Worm (Caenorhabditis elegans) whole organism, L2 larva: ENCODE measurements around the gene D2062.5.
"Not testable (repeated sequence)": the region's sequence is repeated elsewhere in the genome, so short reads cannot be mapped to it uniquely, and the experiment has no call there.

Source experiments
- R02D3.7 ChIP-seq: fragments of 150-350 bp; optimal IDR thresholded peaks from 2 replicates; lab custom pipeline; 2014; ENCODE audit warnings: missing biosample characterization, missing genetic modification characterization
- blmp-1 ChIP-seq: sonication (generic microtip); optimal IDR thresholded peaks from 2 replicates; lab custom pipeline; 2017; ENCODE audit warnings: missing genetic modification characterization, mild to moderate bottlenecking, missing compliant biosample characterization, antibody characterized with exemption, moderate library complexity; ENCODE audit not compliant: insufficient read depth
- egl-27 ChIP-seq: sonication (generic microtip); optimal IDR thresholded peaks from 3 replicates; lab custom pipeline; 2017; ENCODE audit warnings: missing biosample characterization, missing genetic modification reagents, missing genetic modification characterization
- nhr-237 ChIP-seq: fragments of 150-350 bp; optimal IDR thresholded peaks from 2 replicates; lab custom pipeline; 2014; ENCODE audit warnings: missing biosample characterization, missing genetic modification characterization
- unc-62 ChIP-seq: fragments of 150-350 bp; optimal IDR thresholded peaks from 2 replicates; lab custom pipeline; 2014; ENCODE audit warnings: missing biosample characterization, missing genetic modification reagents, missing genetic modification characterization

DNA sequence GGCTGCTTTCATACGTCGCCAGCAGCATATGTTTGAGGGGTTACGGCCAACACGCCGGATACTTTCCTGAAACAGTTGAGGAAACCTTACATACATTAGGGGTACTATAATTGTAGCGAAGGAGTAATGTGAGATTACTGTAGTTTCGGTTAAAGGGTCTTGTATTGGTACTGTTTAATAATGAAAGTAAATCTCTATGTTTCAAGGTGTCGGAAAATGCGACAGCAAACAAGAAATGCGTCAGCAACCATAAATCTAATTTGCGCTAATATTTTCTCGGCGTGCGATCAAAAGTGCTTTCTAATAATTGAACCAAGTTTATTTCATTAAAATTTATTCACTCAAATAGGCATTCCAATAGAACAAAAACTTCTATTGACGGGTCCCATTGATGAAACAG lies 49.7 kb downstream of the D2062.5 start, which contains the start of gene sri-57:
- not testable (repeated sequence) for TF ChIP-seq unc-62 (GFP tag; lab: Kevin White, UChicago); egl-27 (tag; lab: Kevin White, UChicago); R02D3.7 (tag; lab: Kevin White, UChicago); blmp-1 (tag; lab: Kevin White, UChicago); nhr-237 (tag; lab: Kevin White, UChicago)
